Fruit fly (Drosophila melanogaster): ENCODE results near the gene CG11999.
A peak's percentile ranks its signal among the peaks of the same experiment; 100 is the strongest.

Gene CG11999

DNA sequence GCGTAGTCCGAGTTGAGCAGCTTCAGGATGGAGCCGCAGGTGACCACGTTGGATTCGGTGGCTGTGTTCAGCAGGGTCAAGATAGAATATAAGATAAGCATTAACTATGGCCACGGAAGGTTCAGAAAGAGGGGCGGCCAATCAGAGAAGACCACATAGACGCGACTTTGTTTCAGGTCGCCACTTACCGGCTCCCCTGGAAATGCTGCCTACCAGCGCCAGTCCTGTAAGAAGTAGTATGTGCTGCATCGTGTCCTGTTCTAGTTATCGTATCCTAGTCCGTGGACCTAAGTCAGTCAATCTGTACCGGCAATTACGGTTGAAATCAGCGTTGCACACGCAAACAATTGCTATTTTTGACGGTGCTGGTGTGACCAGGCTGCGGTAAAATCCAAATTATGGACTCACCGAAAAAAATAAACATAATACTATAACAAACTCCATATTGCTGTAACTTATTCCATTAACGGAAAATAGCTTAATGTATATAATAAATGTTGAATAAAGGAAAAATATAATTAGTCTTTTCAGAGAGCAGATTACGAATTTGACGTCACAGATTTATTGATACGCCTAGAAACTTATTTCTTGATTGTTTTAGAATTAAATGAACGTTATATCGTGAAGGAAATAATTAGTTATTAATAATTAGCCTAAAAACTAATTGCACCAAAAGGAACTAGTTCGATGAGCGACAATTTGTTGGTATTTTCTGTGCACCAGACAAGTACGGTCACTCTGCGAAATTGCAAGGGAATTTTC lies at the start of gene CG11999, which contains the start of gene CG1161:
CG11999 (minus strand) TSS at position 375 of the 762 bp plus-strand sequence.
CG1161 (plus strand) TSS at position 720 of the 762 bp plus-strand sequence.
- TF ChIP-seq D1 (tag; optimal IDR thresholded peaks at IDR 0.05) = no peak
- TF ChIP-seq CG8159 (tag; optimal IDR thresholded peaks at IDR 0.05) = peak; percentile 48

DNA sequence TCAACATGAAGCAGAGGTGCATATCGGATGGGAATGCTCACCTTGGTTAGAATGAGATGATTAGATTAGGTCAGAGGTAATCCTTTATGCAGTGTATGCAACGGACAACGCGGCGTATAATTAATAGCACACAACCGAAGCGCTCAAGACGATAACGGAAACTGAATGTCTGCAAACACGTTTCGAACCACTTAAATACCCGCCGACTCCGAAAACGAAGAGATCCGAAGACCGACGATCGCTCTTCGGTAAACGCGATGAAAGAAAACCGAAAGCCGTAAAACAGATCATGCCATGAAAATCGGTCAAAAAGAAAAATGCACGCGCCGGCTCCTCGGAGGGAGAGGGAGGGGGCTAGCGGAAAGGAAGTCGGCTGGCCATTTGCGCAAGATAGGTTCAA lies 49.4 kb upstream of the CG11999 start, which contains the start of gene CG2663:
CG2663 (minus strand) TSS at position 173 of the 400 bp plus-strand sequence.
- TF ChIP-seq CG17806 (tag; optimal IDR thresholded peaks at IDR 0.05) = no peak
- peak; percentile 17; the same call in 1 of the 2 replicates for TF ChIP-seq CG32121 (GFP tag; IDR thresholded peaks at IDR 0.05)
- TF ChIP-seq CG9948 (tag; optimal IDR thresholded peaks at IDR 0.05) = no peak
- peak; percentile 54; the same call in 1 of the 3 replicates for TF ChIP-seq CG4496 (GFP tag; IDR thresholded peaks at IDR 0.05)
- TF ChIP-seq Pif1A (GFP tag; optimal IDR thresholded peaks at IDR 0.05) = no peak
- no peak for TF ChIP-seq gl (tag; optimal IDR thresholded peaks at IDR 0.05)
- TF ChIP-seq CG12605 (GFP tag; IDR thresholded peaks at IDR 0.05) = 0 out of 2 replicates have a peak, but pooled peaks have one; percentile 18

DNA sequence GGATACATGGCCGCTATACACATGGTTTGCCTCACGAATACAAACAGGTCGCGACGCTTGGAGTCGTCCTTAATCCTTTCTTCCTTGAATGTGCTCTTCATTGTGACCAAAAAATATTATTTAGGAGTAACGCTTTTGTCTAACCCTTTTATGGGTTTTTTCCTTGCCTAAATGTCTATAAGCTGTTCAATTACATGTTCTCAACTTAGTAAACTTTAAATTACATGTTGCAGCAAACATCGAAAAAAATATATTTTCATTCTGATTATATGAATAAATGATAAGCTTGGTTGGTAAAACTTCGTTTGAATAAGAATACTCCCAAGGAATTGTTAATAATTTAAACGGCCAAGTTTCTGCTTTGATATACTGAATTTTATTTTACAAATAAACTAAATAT lies 44.5 kb upstream of the CG11999 start, which contains the start of gene Or83a:
Or83a (minus strand) TSS at position 101 of the 400 bp plus-strand sequence.
- TF ChIP-seq CG4496 (GFP tag; IDR thresholded peaks at IDR 0.05) (no peak), CG14655 (GFP tag; optimal IDR thresholded peaks at IDR 0.05) (no peak), Ets98B (GFP tag; IDR thresholded peaks at IDR 0.05) (no peak), CG15710 (tag; optimal IDR thresholded peaks at IDR 0.05) (no peak), Pif1A (GFP tag; optimal IDR thresholded peaks at IDR 0.05) (no peak), CG13204 (GFP tag; optimal IDR thresholded peaks at IDR 0.05) (no peak), CG8159 (tag; optimal IDR thresholded peaks at IDR 0.05) (no peak), Snoo (tag; optimal IDR thresholded peaks at IDR 0.05) (no peak), rn (GFP tag; IDR thresholded peaks at IDR 0.05) (no peak)

DNA sequence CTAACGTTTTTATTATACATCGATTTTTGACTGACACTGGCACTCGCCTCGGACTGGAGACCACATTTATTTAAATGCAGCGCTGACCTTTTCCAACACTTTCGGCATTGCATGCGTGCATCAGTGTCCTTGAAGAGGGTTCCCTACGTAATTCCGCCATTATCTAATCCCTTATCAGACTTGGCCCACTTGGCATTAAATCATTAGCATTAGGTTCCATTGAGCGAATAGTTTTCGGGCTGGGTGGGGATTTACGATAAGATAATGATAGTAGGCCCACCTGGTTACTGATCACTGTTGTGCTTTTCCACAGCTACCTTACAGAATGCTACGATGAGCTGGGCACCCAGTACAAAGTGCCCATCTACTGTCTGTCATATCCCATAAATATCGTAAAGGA lies 40.7 kb upstream of the CG11999 start:
- no peak for TF ChIP-seq D1 (tag; optimal IDR thresholded peaks at IDR 0.05)
- no peak for TF ChIP-seq CG13204 (GFP tag; optimal IDR thresholded peaks at IDR 0.05)
- TF ChIP-seq Pif1A (GFP tag; optimal IDR thresholded peaks at IDR 0.05) = no peak
- TF ChIP-seq EcR (GFP tag; optimal IDR thresholded peaks at IDR 0.05) = no peak
- TF ChIP-seq CG8301 (tag; optimal IDR thresholded peaks at IDR 0.05) = no peak
- no peak for TF ChIP-seq CG15710 (tag; optimal IDR thresholded peaks at IDR 0.05)
- TF ChIP-seq Ets98B (GFP tag; IDR thresholded peaks at IDR 0.05) = no peak
- TF ChIP-seq rn (GFP tag; IDR thresholded peaks at IDR 0.05) = no peak
- no peak for TF ChIP-seq CG34367 (tag; optimal IDR thresholded peaks at IDR 0.05)
- no peak for TF ChIP-seq CG8159 (tag; optimal IDR thresholded peaks at IDR 0.05)
- no peak for TF ChIP-seq CG12605 (GFP tag; IDR thresholded peaks at IDR 0.05)
- TF ChIP-seq Pif1B (GFP tag; optimal IDR thresholded peaks at IDR 0.05) = no peak
- no peak for TF ChIP-seq CG10348 (GFP tag; IDR thresholded peaks at IDR 0.05)
- TF ChIP-seq gl (tag; optimal IDR thresholded peaks at IDR 0.05) = no peak
- no peak for TF ChIP-seq CG17806 (tag; optimal IDR thresholded peaks at IDR 0.05)
- TF ChIP-seq fd96Ca (GFP tag; IDR thresholded peaks at IDR 0.05) = no peak
- no peak for TF ChIP-seq CG14655 (GFP tag; optimal IDR thresholded peaks at IDR 0.05)
- no peak for TF ChIP-seq CG32121 (GFP tag; IDR thresholded peaks at IDR 0.05)
- no peak for TF ChIP-seq Snoo (tag; optimal IDR thresholded peaks at IDR 0.05)

DNA sequence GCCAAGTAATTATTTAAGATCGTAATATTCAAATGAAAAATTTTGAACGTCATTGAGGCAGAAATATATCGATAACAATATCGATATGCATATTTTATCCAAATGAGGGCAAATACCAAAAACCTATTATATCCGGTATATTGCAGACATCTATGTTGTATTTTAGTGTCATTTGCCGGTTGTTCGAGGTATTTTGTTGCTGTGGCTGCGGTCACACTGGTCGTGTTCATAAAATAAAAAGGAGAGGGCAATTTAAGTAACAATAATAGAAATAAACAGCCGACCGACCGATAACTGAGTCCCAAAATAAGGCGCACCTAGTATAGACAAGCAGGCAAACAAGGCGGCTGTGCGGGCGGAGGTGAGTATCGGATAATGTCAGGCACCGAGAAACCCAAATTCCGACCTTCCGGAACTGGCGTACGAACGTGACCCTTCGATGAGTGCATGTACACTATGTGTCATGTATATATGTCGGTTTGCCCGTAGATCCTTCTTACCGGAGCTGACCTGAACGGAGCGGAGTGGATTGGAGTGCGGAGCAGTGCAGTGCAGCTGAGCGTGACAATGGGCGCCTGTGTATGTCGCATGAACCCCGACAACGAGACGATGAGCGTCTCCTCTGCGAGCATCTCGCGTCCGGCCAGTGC lies 39.3 kb upstream of the CG11999 start, which contains the start of gene CG1172:
CG1172 (plus strand) TSS at position 181 of the 650 bp plus-strand sequence.
- TF ChIP-seq CG4496 (GFP tag; IDR thresholded peaks at IDR 0.05) = 0 out of 3 replicates have a peak, but pooled peaks have one; percentile 17
- TF ChIP-seq CG14655 (GFP tag; optimal IDR thresholded peaks at IDR 0.05) = no peak
- no peak for TF ChIP-seq D1 (tag; optimal IDR thresholded peaks at IDR 0.05)

DNA sequence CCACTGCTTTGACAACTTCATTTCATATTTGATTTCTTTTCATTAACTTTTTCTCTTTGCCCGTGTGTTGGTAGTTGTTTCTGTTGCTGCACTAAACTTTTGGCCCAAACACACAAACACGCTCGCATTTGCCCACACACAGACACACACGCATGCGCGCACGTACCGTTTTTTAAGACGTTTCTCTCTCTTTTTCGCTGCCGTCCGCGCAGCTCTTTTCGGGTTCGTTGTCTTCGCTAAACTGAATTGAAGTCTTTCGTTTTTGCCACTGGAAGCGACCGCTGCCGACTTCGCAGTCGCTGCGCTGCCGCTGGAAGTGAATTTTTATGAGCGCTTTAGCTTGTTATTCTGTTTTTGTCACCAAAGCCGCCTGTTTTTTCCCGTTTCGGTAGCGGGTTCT lies 38.1 kb upstream of the CG11999 start, which contains the start of gene kkv:
kkv (minus strand) TSS at position 246 of the 400 bp plus-strand sequence.
- TF ChIP-seq Ets98B (GFP tag; IDR thresholded peaks at IDR 0.05) (peak; percentile 42; the same call in 1 of the 2 replicates), EcR (GFP tag; optimal IDR thresholded peaks at IDR 0.05) (peak; percentile 58), CG10348 (GFP tag; IDR thresholded peaks at IDR 0.05) (no peak)

DNA sequence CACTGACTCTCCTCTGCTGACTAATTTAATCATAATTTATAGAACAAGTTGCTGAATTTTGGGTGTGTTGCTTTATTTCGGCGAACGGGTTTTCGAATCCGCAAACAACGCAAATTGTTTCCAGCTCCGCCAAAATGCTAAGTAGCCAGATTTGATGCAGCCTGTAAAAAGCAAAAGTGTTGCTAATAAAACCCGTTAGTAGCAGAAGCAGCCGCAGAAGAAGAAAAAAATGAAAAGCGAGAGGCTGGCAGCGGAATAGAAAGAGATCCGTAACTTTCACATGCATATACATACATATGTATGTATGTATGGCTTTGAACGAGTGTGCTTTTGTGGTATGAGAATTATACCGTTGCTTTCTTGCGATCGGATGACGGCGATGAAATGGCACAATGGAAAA lies 37.5 kb upstream of the CG11999 start:
- peak; percentile 37 for TF ChIP-seq CG14655 (GFP tag; optimal IDR thresholded peaks at IDR 0.05)
- no peak for TF ChIP-seq EcR (GFP tag; optimal IDR thresholded peaks at IDR 0.05)
- TF ChIP-seq CG8301 (tag; optimal IDR thresholded peaks at IDR 0.05) = peak; percentile 15
